Comparison of ENCODE assay signal across 3 fruit fly cellular contexts in the genomic region with DNA sequence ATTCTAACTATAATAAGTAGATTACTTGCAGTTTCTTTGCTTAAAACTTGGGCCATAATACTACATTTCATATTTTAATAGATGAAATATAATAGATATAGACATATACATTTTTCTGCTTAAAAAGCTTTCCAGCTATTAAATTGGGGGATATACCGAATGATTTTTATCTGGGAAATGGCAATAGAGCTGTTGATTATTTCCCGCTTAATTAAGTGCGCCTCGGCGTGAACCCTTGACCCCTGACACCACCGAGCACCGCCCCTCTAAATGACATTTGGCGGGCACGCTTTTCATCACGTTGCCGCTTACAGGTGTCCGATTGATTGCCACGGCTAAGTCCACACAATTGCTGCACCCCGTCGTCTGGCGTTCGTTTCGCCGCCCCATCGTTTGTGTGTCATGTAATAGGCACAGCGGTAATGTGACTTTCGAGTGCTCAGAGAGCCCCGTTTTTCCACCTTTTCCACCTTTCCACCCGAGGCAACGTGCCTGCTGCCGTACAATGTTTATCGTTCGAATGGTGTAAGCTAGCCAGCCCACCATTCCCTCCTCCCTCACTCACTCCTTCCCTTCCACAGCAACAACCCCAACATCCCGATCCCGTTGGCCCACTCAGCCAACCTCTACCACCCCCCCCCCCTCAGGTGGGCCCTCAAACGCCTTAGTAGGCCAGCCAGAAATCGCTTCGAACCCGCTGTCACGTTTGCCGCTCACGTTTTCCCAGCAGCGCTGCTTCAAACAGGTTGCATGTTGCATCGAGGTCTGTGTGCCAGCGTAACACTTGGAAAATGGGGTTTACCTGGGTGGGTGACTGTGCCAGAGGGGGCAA.
A peak's percentile ranks its signal among the peaks of the same experiment; 100 is the strongest.
TF ChIP-seq lines count a peak whose summit lies in the region.

No protein-coding gene starts in this region.

TF ChIP-seq in whole organism, adult, 20 proteins besides CTCF, POLR2A, EP300 and RAD21 (continued from another document):
- TF ChIP-seq kay (GFP tag; lab: Kevin White, UChicago; ENCODE audit: borderline replicate concordance) (peak; percentile 82), toe (GFP tag; optimal IDR thresholded peaks at IDR 0.05; lab: Kevin White, UChicago) (no peak), ovo (GFP tag; optimal IDR thresholded peaks at IDR 0.05; lab: Kevin White, UChicago) (peak; percentile 80), Mnt (GFP tag; optimal IDR thresholded peaks at IDR 0.05; lab: Kevin White, UChicago) (peak; percentile 63)

TF ChIP-seq in whole organism, embryonic, 481 proteins besides CTCF, POLR2A, EP300 and RAD21 (continued from another document and continues in another):
- TF ChIP-seq Ets65A (GFP tag; lab: Kevin White, UChicago) (peak; percentile 14), cg (GFP tag; optimal IDR thresholded peaks at IDR 0.05; lab: Kevin White, UChicago) (peak; percentile 31), CG34422 (GFP tag; IDR thresholded peaks at IDR 0.05; lab: Robert Waterston, UW) (no peak), CG43689 (GFP tag; IDR thresholded peaks at IDR 0.05; lab: Robert Waterston, UW) (no peak), bowl (GFP tag; IDR thresholded peaks at IDR 0.05; lab: Robert Waterston, UW) (no peak), CG14441 (GFP tag; IDR thresholded peaks at IDR 0.05; lab: Robert Waterston, UW) (no peak), chm (GFP tag; IDR thresholded peaks at IDR 0.05; lab: Robert Waterston, UW) (0 out of 2 replicates have a peak, but pooled peaks have one; percentile 27), Blimp-1 (GFP tag; optimal IDR thresholded peaks at IDR 0.05; lab: Kevin White, UChicago) (peak; percentile 69), HLHmδ (GFP tag; optimal IDR thresholded peaks at IDR 0.05; lab: Kevin White, UChicago) (no peak), Hr3 (GFP tag; optimal IDR thresholded peaks at IDR 0.05; lab: Kevin White, UChicago) (peak; percentile 10), chn (GFP tag; optimal IDR thresholded peaks at IDR 0.05; lab: Kevin White, UChicago) (peak; percentile 24), Bgb (GFP tag; IDR thresholded peaks at IDR 0.05; lab: Robert Waterston, UW; ENCODE audit: partially characterized antibody) (0 out of 2 replicates have a peak, but pooled peaks have one; percentile 9), Myb (GFP tag; optimal IDR thresholded peaks at IDR 0.05; lab: Kevin White, UChicago) (no peak), CG5953 (GFP tag; IDR thresholded peaks at IDR 0.05; lab: Robert Waterston, UW) (0 out of 2 replicates have a peak, but pooled peaks have one; percentile 6), CG18476 (GFP tag; optimal IDR thresholded peaks at IDR 0.05; lab: Kevin White, UChicago) (no peak), CG1792 (GFP tag; optimal IDR thresholded peaks at IDR 0.05; lab: Kevin White, UChicago) (no peak), CG6689 (GFP tag; IDR thresholded peaks at IDR 0.05; lab: Robert Waterston, UW) (peak; percentile 56), sug (tag; optimal IDR thresholded peaks at IDR 0.05; lab: Kevin White, UChicago) (peak; percentile 17), Chrac-16 (GFP tag; optimal IDR thresholded peaks at IDR 0.05; lab: Kevin White, UChicago) (no peak), dm (GFP tag; optimal IDR thresholded peaks at IDR 0.05; lab: Kevin White, UChicago) (peak; percentile 35), CG10543 (GFP tag; optimal IDR thresholded peaks at IDR 0.05; lab: Kevin White, UChicago) (peak; percentile 35), CG12942 (GFP tag; optimal IDR thresholded peaks at IDR 0.05; lab: Kevin White, UChicago) (no peak), lmd (GFP tag; IDR thresholded peaks at IDR 0.05; lab: Robert Waterston, UW) (no peak), Dp (GFP tag; optimal IDR thresholded peaks at IDR 0.05; lab: Kevin White, UChicago) (no peak), zen (tag; optimal IDR thresholded peaks at IDR 0.05; lab: Kevin White, UChicago) (no peak), CG2889 (GFP tag; IDR thresholded peaks at IDR 0.05; lab: Robert Waterston, UW) (no peak), fru (optimal IDR thresholded peaks at IDR 0.05; lab: Kevin White, UChicago) (no peak), schlank (tag; optimal IDR thresholded peaks at IDR 0.05; lab: Kevin White, UChicago) (no peak), CG6791 (GFP tag; IDR thresholded peaks at IDR 0.05; lab: Robert Waterston, UW; ENCODE audit: partially characterized antibody) (peak; percentile 82), CG18599 (GFP tag; optimal IDR thresholded peaks at IDR 0.05; lab: Kevin White, UChicago) (peak; percentile 20), Mes4 (GFP tag; optimal IDR thresholded peaks at IDR 0.05; lab: Kevin White, UChicago) (no peak), otp (GFP tag; IDR thresholded peaks at IDR 0.05; lab: Robert Waterston, UW) (no peak), CG4328 (GFP tag; optimal IDR thresholded peaks at IDR 0.05; lab: Kevin White, UChicago) (no peak), CG2120 (GFP tag; optimal IDR thresholded peaks at IDR 0.05; lab: Kevin White, UChicago) (no peak), so (GFP tag; IDR thresholded peaks at IDR 0.05; lab: Robert Waterston, UW) (no peak), crol (GFP tag; IDR thresholded peaks at IDR 0.05; lab: Robert Waterston, UW) (peak; percentile 99), CG7928 (GFP tag; optimal IDR thresholded peaks at IDR 0.05; lab: Kevin White, UChicago) (no peak), ttk (GFP tag; IDR thresholded peaks at IDR 0.05; lab: Robert Waterston, UW) (peak; percentile 78), kni (GFP tag; optimal IDR thresholded peaks at IDR 0.05; lab: Kevin White, UChicago) (peak; percentile 95), luna (GFP tag; optimal IDR thresholded peaks at IDR 0.05; lab: Kevin White, UChicago) (no peak), prd (optimal IDR thresholded peaks at IDR 0.05; lab: Kevin White, UChicago) (no peak), prd (GFP tag; IDR thresholded peaks at IDR 0.05; lab: Robert Waterston, UW) (0 out of 3 replicates have a peak, but pooled peaks have one; percentile 8), bsh (GFP tag; optimal IDR thresholded peaks at IDR 0.05; lab: Kevin White, UChicago) (no peak), Spps (tag; optimal IDR thresholded peaks at IDR 0.05; lab: Kevin White, UChicago) (no peak), Deaf1 (tag; optimal IDR thresholded peaks at IDR 0.05; lab: Kevin White, UChicago) (peak; percentile 30), CG12659 (GFP tag; optimal IDR thresholded peaks at IDR 0.05; lab: Kevin White, UChicago) (no peak), chinmo (GFP tag; IDR thresholded peaks at IDR 0.05; lab: Robert Waterston, UW; ENCODE audit: partially characterized antibody) (no peak), sob (GFP tag; IDR thresholded peaks at IDR 0.05; lab: Robert Waterston, UW) (0 out of 2 replicates have a peak, but pooled peaks have one; percentile 11), abd-A (tag; optimal IDR thresholded peaks at IDR 0.05; lab: Kevin White, UChicago) (peak; percentile 10), kah (GFP tag; optimal IDR thresholded peaks at IDR 0.05; lab: Kevin White, UChicago) (no peak), caup (GFP tag; optimal IDR thresholded peaks at IDR 0.05; lab: Kevin White, UChicago; ENCODE audit: severe bottlenecking) (no peak), peb (GFP tag; IDR thresholded peaks at IDR 0.05; lab: Robert Waterston, UW) (no peak), Ptx1 (GFP tag; IDR thresholded peaks at IDR 0.05; lab: Robert Waterston, UW) (no peak), Hr78 (GFP tag; optimal IDR thresholded peaks at IDR 0.05; lab: Kevin White, UChicago) (peak in 1 of 2 experiments; percentile 86), Pdp1 (GFP tag; optimal IDR thresholded peaks at IDR 0.05; lab: Kevin White, UChicago) (peak in 1 of 2 experiments; percentile 77), CG32772 (GFP tag; IDR thresholded peaks at IDR 0.05; lab: Robert Waterston, UW) (0 out of 2 replicates have a peak, but pooled peaks have one; percentile 10), H2.0 (GFP tag; IDR thresholded peaks at IDR 0.05; lab: Robert Waterston, UW) (no peak), lab (GFP tag; optimal IDR thresholded peaks at IDR 0.05; lab: Kevin White, UChicago) (peak; percentile 42), ap (GFP tag; IDR thresholded peaks at IDR 0.05; lab: Robert Waterston, UW) (no peak)

TF ChIP-seq in whole organism, prepupa, 60 proteins besides CTCF, POLR2A, EP300 and RAD21 (continued from another document):
- peak; percentile 32 for TF ChIP-seq ss (GFP tag; optimal IDR thresholded peaks at IDR 0.05; lab: Kevin White, UChicago)
- TF ChIP-seq CG31627 (GFP tag; optimal IDR thresholded peaks at IDR 0.05; lab: Kevin White, UChicago) = no peak
- no peak for TF ChIP-seq Ets21C (GFP tag; optimal IDR thresholded peaks at IDR 0.05; lab: Kevin White, UChicago)
- no peak for TF ChIP-seq CG10669 (GFP tag; optimal IDR thresholded peaks at IDR 0.05; lab: Kevin White, UChicago)
- TF ChIP-seq CG11902 (GFP tag; optimal IDR thresholded peaks at IDR 0.05; lab: Kevin White, UChicago) = no peak
- TF ChIP-seq fkh (GFP tag; optimal IDR thresholded peaks at IDR 0.05; lab: Kevin White, UChicago) = no peak
- TF ChIP-seq CG7368 (GFP tag; optimal IDR thresholded peaks at IDR 0.05; lab: Kevin White, UChicago) = no peak
- TF ChIP-seq CG6163 (GFP tag; IDR thresholded peaks at IDR 0.05; lab: Robert Waterston, UW) = peak; percentile 13; the same call in 1 of the 3 replicates
- TF ChIP-seq net (GFP tag; optimal IDR thresholded peaks at IDR 0.05; lab: Kevin White, UChicago) = no peak
- TF ChIP-seq Eip78C (GFP tag; lab: Kevin White, UChicago) = peak; percentile 22
- no peak for TF ChIP-seq fd59A (GFP tag; optimal IDR thresholded peaks at IDR 0.05; lab: Kevin White, UChicago)
- no peak for TF ChIP-seq CG8319 (GFP tag; optimal IDR thresholded peaks at IDR 0.05; lab: Kevin White, UChicago)
- no peak for TF ChIP-seq salr (GFP tag; optimal IDR thresholded peaks at IDR 0.05; lab: Kevin White, UChicago)
- TF ChIP-seq Lpt (GFP tag; optimal IDR thresholded peaks at IDR 0.05; lab: Kevin White, UChicago) = no peak
- TF ChIP-seq Blimp-1 (GFP tag; optimal IDR thresholded peaks at IDR 0.05; lab: Kevin White, UChicago) = peak; percentile 16
- no peak for TF ChIP-seq Met (GFP tag; optimal IDR thresholded peaks at IDR 0.05; lab: Kevin White, UChicago)
- TF ChIP-seq Eip93F (GFP tag; optimal IDR thresholded peaks at IDR 0.05; lab: Kevin White, UChicago) = no peak
- TF ChIP-seq CG6808 (GFP tag; optimal IDR thresholded peaks at IDR 0.05; lab: Kevin White, UChicago) = no peak
- no peak for TF ChIP-seq topi (GFP tag; optimal IDR thresholded peaks at IDR 0.05; lab: Kevin White, UChicago)
- no peak for TF ChIP-seq CG8632 (GFP tag; optimal IDR thresholded peaks at IDR 0.05; lab: Kevin White, UChicago)
- TF ChIP-seq pdm3 (GFP tag; optimal IDR thresholded peaks at IDR 0.05; lab: Kevin White, UChicago) = no peak
- TF ChIP-seq acj6 (GFP tag; optimal IDR thresholded peaks at IDR 0.05; lab: Kevin White, UChicago) = no peak
- TF ChIP-seq eg (GFP tag; IDR thresholded peaks at IDR 0.05; lab: Robert Waterston, UW) = 0 out of 3 replicates have a peak, but pooled peaks have one; percentile 16
- TF ChIP-seq OdsH (GFP tag; optimal IDR thresholded peaks at IDR 0.05; lab: Kevin White, UChicago) = no peak
- no peak for TF ChIP-seq CG16779 (tag; optimal IDR thresholded peaks at IDR 0.05; lab: Kevin White, UChicago)
- TF ChIP-seq CG3919 (GFP tag; optimal IDR thresholded peaks at IDR 0.05; lab: Kevin White, UChicago) = no peak
- no peak for TF ChIP-seq fd85E (GFP tag; optimal IDR thresholded peaks at IDR 0.05; lab: Kevin White, UChicago)
- no peak; the same call in 2 of the 3 replicates for TF ChIP-seq CG8119 (GFP tag; IDR thresholded peaks at IDR 0.05; lab: Robert Waterston, UW)
- no peak for TF ChIP-seq CG10631 (GFP tag; optimal IDR thresholded peaks at IDR 0.05; lab: Kevin White, UChicago)
- peak; percentile 13 for TF ChIP-seq dsx (GFP tag; optimal IDR thresholded peaks at IDR 0.05; lab: Kevin White, UChicago; ENCODE audit: poor library complexity, severe bottlenecking)
- no peak for TF ChIP-seq vri (GFP tag; optimal IDR thresholded peaks at IDR 0.05; lab: Kevin White, UChicago)
- no peak for TF ChIP-seq Smox (GFP tag; optimal IDR thresholded peaks at IDR 0.05; lab: Kevin White, UChicago)
- no peak for TF ChIP-seq Hr4 (GFP tag; optimal IDR thresholded peaks at IDR 0.05; lab: Kevin White, UChicago)
- no peak for TF ChIP-seq CG32006 (GFP tag; optimal IDR thresholded peaks at IDR 0.05; lab: Kevin White, UChicago)
- TF ChIP-seq Ets96B (tag; optimal IDR thresholded peaks at IDR 0.05; lab: Kevin White, UChicago) = no peak
- TF ChIP-seq CG11762 (GFP tag; optimal IDR thresholded peaks at IDR 0.05; lab: Kevin White, UChicago; ENCODE audit: insufficient read depth) = no peak
- TF ChIP-seq CG1621 (tag; optimal IDR thresholded peaks at IDR 0.05; lab: Kevin White, UChicago) = no peak
- TF ChIP-seq CG34406 (GFP tag; optimal IDR thresholded peaks at IDR 0.05; lab: Kevin White, UChicago) = no peak
- no peak for TF ChIP-seq Gug (GFP tag; IDR thresholded peaks at IDR 0.05; lab: Robert Waterston, UW)
- no peak for TF ChIP-seq cyc (GFP tag; optimal IDR thresholded peaks at IDR 0.05; lab: Kevin White, UChicago)
- no peak for TF ChIP-seq dac (GFP tag; optimal IDR thresholded peaks at IDR 0.05; lab: Kevin White, UChicago)
- no peak for TF ChIP-seq CG9139 (GFP tag; optimal IDR thresholded peaks at IDR 0.05; lab: Kevin White, UChicago)
- TF ChIP-seq lz (GFP tag; optimal IDR thresholded peaks at IDR 0.05; lab: Kevin White, UChicago) = no peak
